Fruit fly (Drosophila melanogaster) whole organism, adult: ENCODE data around the gene mRpS26.

Experiments used
- CG11617 ChIP-seq: fragments of 200-800 bp; sonication (Bioruptor generic); optimal IDR thresholded peaks from 2 replicates; lab custom pipeline; 2017; ENCODE audit warnings: mild to moderate bottlenecking, missing biosample characterization, missing genetic modification reagents, missing genetic modification characterization
- CG12768 ChIP-seq: fragments of 200-800 bp; sonication (Bioruptor generic); optimal IDR thresholded peaks from 2 replicates; lab custom pipeline; 2017; ENCODE audit warnings: missing biosample characterization, missing genetic modification characterization, mild to moderate bottlenecking, moderate library complexity, missing genetic modification reagents
- CG14711 ChIP-seq: fragments of 200-800 bp; sonication (Bioruptor generic); optimal IDR thresholded peaks from 2 replicates; lab custom pipeline; 2018; ENCODE audit warnings: missing biosample characterization, mild to moderate bottlenecking, missing genetic modification characterization, moderate library complexity
- CG1620 ChIP-seq: fragments of 200-800 bp; sonication (Bioruptor generic); optimal IDR thresholded peaks from 2 replicates; lab custom pipeline; 2016; ENCODE audit warnings: missing biosample characterization, missing genetic modification characterization
- CG33017 ChIP-seq: fragments of 200-800 bp; sonication (Bioruptor generic); optimal IDR thresholded peaks from 2 replicates; lab custom pipeline; 2018; ENCODE audit warnings: missing biosample characterization, mild to moderate bottlenecking, missing genetic modification characterization, moderate library complexity
- CG5204 ChIP-seq: fragments of 200-800 bp; sonication (Bioruptor generic); optimal IDR thresholded peaks from 2 replicates; lab custom pipeline; 2016; ENCODE audit warnings: missing biosample characterization, missing genetic modification characterization
- CG7045 ChIP-seq: fragments of 200-800 bp; sonication (Bioruptor generic); optimal IDR thresholded peaks from 2 replicates; lab custom pipeline; 2017; ENCODE audit warnings: missing biosample characterization, mild to moderate bottlenecking, missing genetic modification characterization
- CG7101 ChIP-seq: fragments of 200-800 bp; sonication (Bioruptor generic); optimal IDR thresholded peaks from 2 replicates; lab custom pipeline; 2018; ENCODE audit warnings: missing biosample characterization, mild to moderate bottlenecking, missing genetic modification characterization, moderate library complexity
- Clk ChIP-seq: fragments of 200-800 bp; sonication (Bioruptor generic); optimal IDR thresholded peaks from 2 replicates; lab custom pipeline; 2017; ENCODE audit warnings: missing biosample characterization, missing genetic modification characterization
- Crg-1 ChIP-seq: fragments of 200-800 bp; sonication (Bioruptor generic); optimal IDR thresholded peaks from 2 replicates; lab custom pipeline; 2016; ENCODE audit warnings: missing biosample characterization, missing genetic modification characterization
- Hr96 ChIP-seq: fragments of 200-800 bp; sonication (Bioruptor generic); optimal IDR thresholded peaks from 2 replicates; lab custom pipeline; 2016; ENCODE audit warnings: missing biosample characterization, missing genetic modification characterization
- Mnt ChIP-seq: fragments of 200-800 bp; sonication (Bioruptor generic); optimal IDR thresholded peaks from 2 replicates; lab custom pipeline; 2016; ENCODE audit warnings: missing biosample characterization, mild to moderate bottlenecking, missing genetic modification characterization
- bab1 ChIP-seq: fragments of 200-800 bp; sonication (Bioruptor generic); optimal IDR thresholded peaks from 3 replicates; lab custom pipeline; 2019; ENCODE audit warnings: missing biosample characterization, mild to moderate bottlenecking, missing genetic modification characterization, moderate library complexity
- cic ChIP-seq: fragments of 200-800 bp; sonication (Bioruptor generic); optimal IDR thresholded peaks from 2 replicates; lab custom pipeline; 2017; ENCODE audit warnings: missing biosample characterization, mild to moderate bottlenecking, missing genetic modification characterization, moderate library complexity
- cnc ChIP-seq, 2 experiments: fragments of >200 bp; optimal IDR thresholded peaks; 2 replicates each; lab custom pipeline; 2017
- kay ChIP-seq: fragments of 200-800 bp; sonication (Bioruptor generic); peaks from one replicate; lab custom pipeline; 2016; ENCODE audit warnings: missing biosample characterization, missing genetic modification characterization, borderline replicate concordance
- ovo ChIP-seq: fragments of 200-800 bp; sonication (Bioruptor generic); optimal IDR thresholded peaks from 2 replicates; lab custom pipeline; 2016; ENCODE audit warnings: missing biosample characterization, missing genetic modification characterization
- pad ChIP-seq: fragments of 200-800 bp; sonication (Bioruptor generic); optimal IDR thresholded peaks from 3 replicates; lab custom pipeline; 2017; ENCODE audit warnings: missing biosample characterization, missing genetic modification characterization, mild to moderate bottlenecking, moderate library complexity, missing genetic modification reagents
- tj ChIP-seq: fragments of 200-800 bp; sonication (Bioruptor generic); optimal IDR thresholded peaks from 3 replicates; lab custom pipeline; 2017; ENCODE audit warnings: missing biosample characterization, mild to moderate bottlenecking, missing genetic modification characterization, moderate library complexity
- toe ChIP-seq: fragments of 200-800 bp; sonication (Bioruptor generic); optimal IDR thresholded peaks from 2 replicates; lab custom pipeline; 2016; ENCODE audit warnings: missing biosample characterization, missing genetic modification characterization

Gene mRpS26

DNA sequence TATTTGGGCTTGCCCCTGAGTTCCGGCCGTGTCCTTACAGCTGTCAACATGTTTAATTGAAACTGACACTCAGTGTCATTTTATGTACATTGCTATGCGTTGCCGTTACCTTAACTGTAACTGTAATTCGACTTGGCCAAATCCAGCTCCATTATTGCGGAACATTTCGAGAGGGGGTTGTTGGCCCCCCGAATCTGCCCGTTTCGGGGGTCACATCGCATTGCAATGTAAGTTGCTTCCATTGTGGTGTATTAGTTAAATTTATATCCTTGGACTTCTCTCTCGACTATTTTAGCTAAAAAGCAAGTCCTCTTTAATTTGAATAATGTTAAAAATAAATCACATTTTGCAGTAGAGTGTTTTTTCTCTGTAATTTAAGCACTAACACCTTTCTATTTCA is 17.8 kb downstream of the mRpS26 start:
- TF ChIP-seq Mnt (GFP tag; lab: Kevin White, UChicago) (no peak), tj (no peak), kay (GFP tag; lab: Kevin White, UChicago) (no peak), CG1620 (GFP tag; lab: Kevin White, UChicago) (no peak), Crg-1 (GFP tag; lab: Kevin White, UChicago) (no peak), Hr96 (GFP tag; lab: Kevin White, UChicago) (no peak), CG11617 (GFP tag; lab: Kevin White, UChicago) (no peak), CG33017 (tag; lab: Kevin White, UChicago) (no peak), CG7045 (no peak), Clk (GFP tag; lab: Kevin White, UChicago) (no peak), CG7101 (no peak), CG12768 (no peak), CG5204 (no peak), cic (GFP tag; lab: Kevin White, UChicago) (no peak), toe (GFP tag; lab: Kevin White, UChicago) (no peak)

DNA sequence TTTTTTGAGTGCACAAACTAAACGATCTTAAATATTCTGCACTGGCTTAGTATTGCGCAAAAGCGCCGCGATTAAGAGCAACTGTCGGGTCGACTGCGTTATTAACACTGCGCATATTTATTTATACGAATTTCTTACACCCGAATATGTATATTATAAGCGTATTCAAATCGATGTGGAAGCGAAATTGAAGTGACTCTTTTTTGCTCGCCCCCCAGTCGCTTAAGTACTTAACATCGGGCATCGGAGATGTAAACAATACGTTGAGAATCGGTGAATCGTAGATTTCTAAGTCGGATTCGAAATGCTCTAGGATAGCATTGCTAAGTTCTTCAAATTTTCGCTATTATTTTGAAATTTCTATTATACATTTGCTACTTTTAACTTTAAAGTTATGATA is 26.2 kb downstream of the mRpS26 start, which contains the start of gene Cyp312a1:
Cyp312a1 (minus strand) TSS at position 101 of the 400 bp plus-strand sequence.
- no peak for TF ChIP-seq CG12768
- peak; percentile 16 for TF ChIP-seq kay (GFP tag; lab: Kevin White, UChicago)
- no peak for TF ChIP-seq CG7045
- TF ChIP-seq cic (GFP tag; lab: Kevin White, UChicago) = no peak

DNA sequence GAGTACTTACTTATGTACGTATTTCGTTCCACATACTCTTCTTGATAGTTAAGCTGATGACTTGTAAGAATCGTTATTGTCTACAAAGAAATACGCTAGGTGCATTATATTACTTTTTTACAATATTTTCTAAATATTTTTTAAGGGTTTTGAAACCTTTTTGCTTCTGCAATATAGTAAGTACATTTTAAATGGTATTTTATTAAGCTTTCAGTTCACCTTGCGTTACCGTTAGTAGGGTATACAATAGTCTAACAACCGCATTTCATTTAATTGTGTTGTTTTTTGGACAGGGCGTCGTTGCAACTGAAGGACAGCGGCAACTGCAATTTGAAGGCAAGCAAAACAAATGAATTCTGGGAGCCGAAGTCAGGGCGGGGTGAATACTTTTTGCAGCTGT is 30.8 kb downstream of the mRpS26 start:
- TF ChIP-seq pad (GFP tag; lab: Kevin White, UChicago) (no peak), kay (GFP tag; lab: Kevin White, UChicago) (no peak), ovo (GFP tag; lab: Kevin White, UChicago) (no peak), CG1620 (GFP tag; lab: Kevin White, UChicago) (no peak), tj (no peak), toe (GFP tag; lab: Kevin White, UChicago) (no peak), bab1 (GFP tag; lab: Kevin White, UChicago) (no peak), CG14711 (tag; lab: Kevin White, UChicago) (no peak), CG7101 (no peak), Clk (GFP tag; lab: Kevin White, UChicago) (no peak), CG12768 (no peak), CG33017 (tag; lab: Kevin White, UChicago) (no peak), Crg-1 (GFP tag; lab: Kevin White, UChicago) (no peak), CG7045 (no peak), Hr96 (GFP tag; lab: Kevin White, UChicago) (no peak), cic (GFP tag; lab: Kevin White, UChicago) (no peak), Mnt (GFP tag; lab: Kevin White, UChicago) (no peak), cnc (optimal IDR thresholded peaks at IDR 0.05; lab: Kevin White, UChicago) (no peak), CG5204 (no peak), CG11617 (GFP tag; lab: Kevin White, UChicago) (no peak)

DNA sequence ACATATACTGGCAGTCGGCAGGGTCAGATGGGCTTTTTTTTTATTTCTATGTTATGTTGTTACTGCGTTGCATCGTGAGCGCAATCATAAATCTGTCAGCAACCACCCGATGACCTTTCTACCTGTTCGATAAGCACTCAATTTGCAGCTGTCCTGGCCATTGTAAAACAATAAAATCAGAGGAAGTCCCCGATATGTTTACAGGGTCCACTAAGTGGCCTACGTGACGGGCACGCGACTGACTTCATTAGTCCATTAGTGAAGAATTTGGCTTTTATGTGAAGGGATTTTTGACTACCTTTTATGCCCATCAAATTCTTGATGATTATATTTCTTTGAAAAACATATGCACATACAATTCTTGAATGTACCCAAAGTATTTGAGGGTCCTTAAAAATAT is 31.9 kb downstream of the mRpS26 start:
- TF ChIP-seq CG7045 (no peak), CG14711 (tag; lab: Kevin White, UChicago) (no peak), Hr96 (GFP tag; lab: Kevin White, UChicago) (no peak), CG7101 (no peak), ovo (GFP tag; lab: Kevin White, UChicago) (no peak), CG1620 (GFP tag; lab: Kevin White, UChicago) (no peak), pad (GFP tag; lab: Kevin White, UChicago) (no peak), CG11617 (GFP tag; lab: Kevin White, UChicago) (no peak), CG33017 (tag; lab: Kevin White, UChicago) (no peak), Mnt (GFP tag; lab: Kevin White, UChicago) (no peak), Crg-1 (GFP tag; lab: Kevin White, UChicago) (no peak), toe (GFP tag; lab: Kevin White, UChicago) (no peak), tj (no peak), bab1 (GFP tag; lab: Kevin White, UChicago) (no peak)

DNA sequence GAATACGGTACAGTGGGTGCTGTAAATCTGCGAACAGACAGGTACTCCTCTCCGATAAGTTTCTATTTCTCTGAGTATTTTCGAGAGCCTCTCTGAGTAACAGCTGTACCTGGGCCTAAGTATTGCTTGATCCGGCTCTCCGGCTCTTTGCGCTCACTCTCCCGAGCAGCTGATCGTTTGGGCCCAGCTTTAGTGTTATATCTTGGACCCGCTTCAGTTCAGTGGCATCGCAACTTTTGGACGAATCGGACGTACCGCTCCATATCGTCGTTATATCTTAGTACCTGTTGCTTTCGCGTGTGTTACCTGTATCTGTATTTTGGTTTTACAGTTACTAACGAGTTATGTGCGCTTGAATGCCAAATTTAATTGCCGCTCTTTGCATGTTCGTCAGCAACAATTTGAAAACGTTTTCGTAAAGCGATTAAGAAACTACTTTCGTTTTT is 32.8 kb downstream of the mRpS26 start, which contains the start of gene geko:
geko (plus strand) TSS at position 219 of the 446 bp plus-strand sequence.
- TF ChIP-seq tj (no peak), bab1 (GFP tag; lab: Kevin White, UChicago) (peak; percentile 16), Hr96 (GFP tag; lab: Kevin White, UChicago) (peak; percentile 16), CG12768 (peak; percentile 8), toe (GFP tag; lab: Kevin White, UChicago) (no peak)

DNA sequence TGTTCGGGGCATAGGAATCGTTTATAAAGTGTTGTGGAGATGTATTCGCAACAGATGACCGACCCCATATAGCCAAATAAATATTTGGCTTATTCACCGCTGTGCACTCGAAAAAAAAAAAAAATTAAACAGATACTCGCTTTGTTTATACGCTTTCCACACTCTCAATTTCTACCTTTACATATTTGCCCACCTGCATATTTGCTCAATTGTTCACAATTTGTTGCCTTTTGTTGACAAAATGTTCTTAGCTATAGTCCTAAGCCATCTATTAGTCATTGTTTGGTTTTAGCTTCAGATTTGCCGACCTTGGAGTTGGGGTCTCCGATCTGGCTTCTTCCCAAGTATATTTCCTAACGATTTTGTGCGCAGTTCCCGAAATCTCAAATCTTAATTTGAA is 36.6 kb downstream of the mRpS26 start:
- TF ChIP-seq CG7101 (peak; percentile 25), ovo (GFP tag; lab: Kevin White, UChicago) (peak; percentile 27), Clk (GFP tag; lab: Kevin White, UChicago) (no peak)

DNA sequence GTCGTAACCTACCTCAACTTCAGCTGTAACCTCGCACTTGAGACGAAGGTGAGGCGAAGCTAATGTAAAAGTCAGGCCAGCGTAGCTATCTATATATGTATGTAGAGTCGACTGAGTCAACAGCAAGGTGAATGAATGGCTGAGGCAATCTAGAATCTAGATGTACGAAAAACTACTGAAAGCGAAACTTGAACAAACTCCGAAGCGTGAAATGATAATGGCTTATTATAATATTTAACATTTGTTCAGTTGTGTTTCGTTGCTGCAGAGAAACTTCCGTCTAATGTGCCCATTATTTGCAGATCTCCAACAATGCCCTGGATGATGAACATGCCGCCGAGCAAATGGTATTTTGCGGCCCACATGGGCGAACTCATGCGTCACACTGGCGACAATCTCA is 38.2 kb downstream of the mRpS26 start:
- TF ChIP-seq cic (GFP tag; lab: Kevin White, UChicago) (no peak), CG7045 (no peak), pad (GFP tag; lab: Kevin White, UChicago) (no peak), CG5204 (no peak), ovo (GFP tag; lab: Kevin White, UChicago) (no peak), Mnt (GFP tag; lab: Kevin White, UChicago) (no peak), CG33017 (tag; lab: Kevin White, UChicago) (no peak)
